Fruit fly (Drosophila melanogaster): ENCODE data around the gene CG32298.

DNA sequence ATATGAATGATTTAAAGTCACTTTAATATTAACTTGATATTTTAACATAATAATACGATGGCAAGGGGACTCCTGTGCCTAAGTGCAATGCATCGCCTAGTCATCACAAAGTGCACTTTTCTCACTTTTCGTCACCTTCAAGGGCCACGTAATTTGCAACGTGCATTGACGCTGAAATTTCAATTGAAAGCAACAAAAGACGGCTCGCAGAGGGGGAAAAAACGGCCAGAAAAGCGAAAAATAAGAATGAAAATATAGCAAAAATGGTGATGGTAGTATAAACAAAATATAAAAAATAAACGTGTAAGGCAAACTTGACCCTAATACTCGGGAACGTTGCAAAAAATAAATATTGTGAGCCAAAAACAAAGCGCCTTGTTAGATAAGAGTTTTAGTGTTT is 32.8 kb upstream of the CG32298 start:
- TF ChIP-seq CTCF (optimal IDR thresholded peaks at IDR 0.05) = no peak
- TF ChIP-seq CG8478 (optimal IDR thresholded peaks at IDR 0.05) = no peak
